Fruit fly (Drosophila melanogaster) whole organism, embryonic: ENCODE results near the gene HDAC6.

Source experiments
- CG1024 ChIP-seq: fragments of 200-800 bp; sonication (Bioruptor generic); IDR thresholded peaks from 2 replicates; pipeline ENCODE4 v1.3.6; 2022; ENCODE audit warnings: missing biosample characterization, missing genetic modification characterization
- CG11085 ChIP-seq: fragments of 200-800 bp; sonication (Bioruptor generic); IDR thresholded peaks from 2 replicates; pipeline ENCODE4 v1.3.6; 2022; ENCODE audit warnings: missing biosample characterization, missing genetic modification characterization
- CG11504 ChIP-seq: fragments of 200-800 bp; sonication (Bioruptor generic); optimal IDR thresholded peaks from 3 replicates; lab custom pipeline; 2019; ENCODE audit warnings: missing biosample characterization, mild to moderate bottlenecking, missing genetic modification characterization, moderate library complexity
- CG11695 ChIP-seq: fragments of 200-800 bp; sonication (Bioruptor generic); IDR thresholded peaks from 3 replicates; pipeline ENCODE4 v1.3.6; 2022; ENCODE audit warnings: missing biosample characterization, missing genetic modification characterization
- CG12155 ChIP-seq: fragments of 200-800 bp; sonication (Bioruptor generic); optimal IDR thresholded peaks from 3 replicates; lab custom pipeline; 2016; ENCODE audit warnings: missing biosample characterization, missing genetic modification characterization
- CG12299 ChIP-seq: fragments of 200-800 bp; sonication (Bioruptor generic); optimal IDR thresholded peaks from 2 replicates; lab custom pipeline; 2018; ENCODE audit warnings: missing biosample characterization, mild to moderate bottlenecking, missing genetic modification characterization
- CG13287 ChIP-seq: fragments of 200-800 bp; sonication (Bioruptor generic); IDR thresholded peaks from 2 replicates; pipeline ENCODE4 v1.3.6; 2022; ENCODE audit warnings: missing biosample characterization, missing genetic modification characterization; ENCODE audit not compliant: partially characterized antibody
- CG15269 ChIP-seq: fragments of 200-800 bp; sonication (Bioruptor generic); optimal IDR thresholded peaks from 2 replicates; lab custom pipeline; 2018; ENCODE audit warnings: missing biosample characterization, mild to moderate bottlenecking, missing genetic modification characterization, moderate library complexity
- CG15479 ChIP-seq: fragments of 200-800 bp; sonication (Bioruptor generic); optimal IDR thresholded peaks from 3 replicates; lab custom pipeline; 2019; ENCODE audit warnings: missing biosample characterization, mild to moderate bottlenecking, missing genetic modification characterization, moderate library complexity
- CG16863 ChIP-seq: fragments of 200-800 bp; sonication (Bioruptor generic); optimal IDR thresholded peaks from 3 replicates; lab custom pipeline; 2016; ENCODE audit warnings: missing biosample characterization, missing genetic modification characterization
- CG2120 ChIP-seq: fragments of 200-800 bp; sonication (Bioruptor generic); optimal IDR thresholded peaks from 3 replicates; lab custom pipeline; 2016; ENCODE audit warnings: missing biosample characterization, missing genetic modification characterization
- CG30020 ChIP-seq: fragments of 200-800 bp; optimal IDR thresholded peaks from 2 replicates; lab custom pipeline; 2019; ENCODE audit warnings: missing biosample characterization, mild to moderate bottlenecking, missing genetic modification characterization, moderate library complexity
- CG31441 ChIP-seq: fragments of 200-800 bp; sonication (Bioruptor generic); IDR thresholded peaks from 2 replicates; pipeline ENCODE4 v1.3.6; 2022; ENCODE audit warnings: missing biosample characterization, missing genetic modification characterization
- CG32532 ChIP-seq: fragments of 200-800 bp; sonication (Bioruptor generic); IDR thresholded peaks from 2 replicates; pipeline ENCODE4 v1.3.6; 2022; ENCODE audit warnings: missing biosample characterization, missing genetic modification characterization
- CG34376 ChIP-seq: fragments of 200-800 bp; sonication (Bioruptor generic); optimal IDR thresholded peaks from 2 replicates; lab custom pipeline; 2018; ENCODE audit warnings: missing biosample characterization, mild to moderate bottlenecking, missing genetic modification characterization
- CG4328 ChIP-seq: fragments of 200-800 bp; sonication (Bioruptor generic); optimal IDR thresholded peaks from 3 replicates; lab custom pipeline; 2017; ENCODE audit warnings: missing biosample characterization, missing genetic modification reagents, missing genetic modification characterization
- CG4424 ChIP-seq: fragments of 200-800 bp; sonication (Bioruptor generic); optimal IDR thresholded peaks from 3 replicates; lab custom pipeline; 2016; ENCODE audit warnings: missing biosample characterization, missing genetic modification characterization
- CG5180 ChIP-seq: fragments of 200-800 bp; sonication (Bioruptor generic); optimal IDR thresholded peaks from 3 replicates; lab custom pipeline; 2017; ENCODE audit warnings: missing biosample characterization, missing genetic modification characterization, mild to moderate bottlenecking, moderate library complexity, missing genetic modification reagents
- CG5953 ChIP-seq: fragments of 200-800 bp; sonication (Bioruptor generic); IDR thresholded peaks from 2 replicates; pipeline ENCODE4 v1.3.6; 2022; ENCODE audit warnings: missing biosample characterization, missing genetic modification characterization
- CG7357 ChIP-seq: fragments of 200-800 bp; sonication (Bioruptor generic); IDR thresholded peaks from 3 replicates; pipeline ENCODE4 v1.3.6; 2022; ENCODE audit warnings: missing biosample characterization, missing genetic modification characterization
- CG7372 ChIP-seq: fragments of 200-800 bp; sonication (Bioruptor generic); IDR thresholded peaks from 2 replicates; pipeline ENCODE4 v1.3.6; 2022; ENCODE audit warnings: missing biosample characterization, missing genetic modification characterization
- CG7987 ChIP-seq: fragments of 200-800 bp; sonication (Bioruptor generic); optimal IDR thresholded peaks from 2 replicates; lab custom pipeline; 2018; ENCODE audit warnings: missing biosample characterization, mild to moderate bottlenecking, missing genetic modification characterization, moderate library complexity
- Fer2 ChIP-seq: fragments of 200-800 bp; sonication (Bioruptor generic); optimal IDR thresholded peaks from 2 replicates; lab custom pipeline; 2018; ENCODE audit warnings: missing biosample characterization, mild to moderate bottlenecking, missing genetic modification characterization, moderate library complexity
- Hmx ChIP-seq: fragments of 200-800 bp; sonication (Bioruptor generic); optimal IDR thresholded peaks from 2 replicates; lab custom pipeline; 2016; ENCODE audit warnings: missing biosample characterization, missing genetic modification characterization
- MBD-R2 ChIP-seq: fragments of 200-800 bp; sonication (Bioruptor generic); IDR thresholded peaks from 2 replicates; pipeline ENCODE4 v1.3.6; 2022; ENCODE audit warnings: missing biosample characterization, missing genetic modification characterization
- Meics ChIP-seq: fragments of 200-800 bp; sonication (Bioruptor generic); optimal IDR thresholded peaks from 2 replicates; lab custom pipeline; 2017; ENCODE audit warnings: missing biosample characterization, mild to moderate bottlenecking, missing genetic modification characterization
- Optix ChIP-seq: fragments of 200-800 bp; sonication (Bioruptor generic); IDR thresholded peaks from 3 replicates; pipeline ENCODE4 v1.3.6; 2022; ENCODE audit warnings: missing biosample characterization, missing genetic modification characterization
- PHDP ChIP-seq: fragments of 200-800 bp; sonication (Bioruptor generic); optimal IDR thresholded peaks from 3 replicates; lab custom pipeline; 2018; ENCODE audit warnings: missing biosample characterization, mild to moderate bottlenecking, missing genetic modification characterization, moderate library complexity
- Ptx1 ChIP-seq: fragments of 200-800 bp; sonication (Bioruptor generic); IDR thresholded peaks from 2 replicates; pipeline ENCODE4 v1.3.6; 2022; ENCODE audit warnings: missing biosample characterization, missing genetic modification characterization
- Ravus ChIP-seq: fragments of 200-800 bp; sonication (Bioruptor generic); IDR thresholded peaks from 2 replicates; pipeline ENCODE4 v1.3.6; 2022; ENCODE audit warnings: missing biosample characterization, missing genetic modification characterization
- Scr ChIP-seq: fragments of 200-800 bp; sonication (Bioruptor generic); IDR thresholded peaks from 2 replicates; pipeline ENCODE4 v1.3.6; 2022; ENCODE audit warnings: missing biosample characterization, missing genetic modification characterization; ENCODE audit not compliant: partially characterized antibody
- Sin3A ChIP-seq: fragments of >200 bp; optimal IDR thresholded peaks from 2 replicates; lab custom pipeline; 2018
- Taf1 ChIP-seq: fragments of 200-800 bp; sonication (Bioruptor generic); IDR thresholded peaks from 2 replicates; pipeline ENCODE4 v1.3.6; 2022; ENCODE audit warnings: missing biosample characterization, missing genetic modification characterization
- Xrp1 ChIP-seq: fragments of 200-800 bp; sonication (Bioruptor generic); IDR thresholded peaks from 2 replicates; pipeline ENCODE4 v1.3.6; 2022; ENCODE audit warnings: missing biosample characterization, missing genetic modification characterization
- ab ChIP-seq: fragments of 200-800 bp; sonication (Bioruptor generic); optimal IDR thresholded peaks from 2 replicates; lab custom pipeline; 2016; ENCODE audit warnings: missing biosample characterization, missing genetic modification characterization
- cas ChIP-seq: fragments of 200-800 bp; sonication (Bioruptor generic); IDR thresholded peaks from 2 replicates; pipeline ENCODE4 v1.3.6; 2022; ENCODE audit warnings: missing biosample characterization, missing genetic modification characterization
- caup ChIP-seq: fragments of 200-800 bp; sonication (Bioruptor generic); optimal IDR thresholded peaks from 3 replicates; lab custom pipeline; 2017; ENCODE audit warnings: missing biosample characterization, mild to moderate bottlenecking, missing genetic modification characterization, moderate library complexity; ENCODE audit not compliant: severe bottlenecking
- disco-r ChIP-seq: fragments of 200-800 bp; sonication (Bioruptor generic); optimal IDR thresholded peaks from 2 replicates; lab custom pipeline; 2016; ENCODE audit warnings: missing biosample characterization, missing genetic modification characterization
- dpn ChIP-seq, 2 experiments: fragments of 200-800 bp; sonication (Bioruptor generic); optimal IDR thresholded peaks; 3 replicates each; lab custom pipeline; 2016; ENCODE audit warnings: missing biosample characterization in 2 of 2, missing genetic modification characterization in 2 of 2
- dysf ChIP-seq: fragments of 200-800 bp; sonication (Bioruptor generic); IDR thresholded peaks from 3 replicates; pipeline ENCODE4 v1.3.6; 2022; ENCODE audit warnings: missing biosample characterization, missing genetic modification characterization
- ems ChIP-seq: fragments of 200-800 bp; sonication (Bioruptor generic); optimal IDR thresholded peaks from 3 replicates; lab custom pipeline; 2016; ENCODE audit warnings: missing biosample characterization, missing genetic modification characterization
- fd102C ChIP-seq: fragments of 200-800 bp; sonication (Bioruptor generic); optimal IDR thresholded peaks from 2 replicates; lab custom pipeline; 2018; ENCODE audit warnings: missing biosample characterization, mild to moderate bottlenecking, missing genetic modification characterization, moderate library complexity
- h ChIP-seq: fragments of >200 bp; optimal IDR thresholded peaks from 2 replicates; lab custom pipeline; 2017
- ind ChIP-seq: fragments of 200-800 bp; sonication (Bioruptor generic); optimal IDR thresholded peaks from 3 replicates; lab custom pipeline; 2016; ENCODE audit warnings: missing biosample characterization, missing genetic modification characterization
- lilli ChIP-seq: fragments of 200-800 bp; sonication (Bioruptor generic); optimal IDR thresholded peaks from 3 replicates; lab custom pipeline; 2016; ENCODE audit warnings: missing biosample characterization, missing genetic modification characterization
- lmd ChIP-seq: fragments of 200-800 bp; sonication (Bioruptor generic); IDR thresholded peaks from 2 replicates; pipeline ENCODE4 v1.3.6; 2022; ENCODE audit warnings: missing biosample characterization, missing genetic modification characterization
- oc ChIP-seq: fragments of 200-800 bp; sonication (Bioruptor generic); optimal IDR thresholded peaks from 2 replicates; lab custom pipeline; 2018; ENCODE audit warnings: missing biosample characterization, mild to moderate bottlenecking, missing genetic modification characterization, moderate library complexity
- pnt ChIP-seq: fragments of 200-800 bp; sonication (Bioruptor generic); optimal IDR thresholded peaks from 3 replicates; lab custom pipeline; 2016; ENCODE audit warnings: missing biosample characterization, missing genetic modification characterization
- scrt ChIP-seq: fragments of 200-800 bp; sonication (Bioruptor generic); optimal IDR thresholded peaks from 2 replicates; lab custom pipeline; 2018; ENCODE audit warnings: missing biosample characterization, mild to moderate bottlenecking, missing genetic modification characterization, moderate library complexity
- slbo ChIP-seq: fragments of 200-800 bp; sonication (Bioruptor generic); IDR thresholded peaks from 2 replicates; pipeline ENCODE4 v1.3.6; 2022; ENCODE audit warnings: missing biosample characterization, missing genetic modification characterization
- so ChIP-seq: fragments of 200-800 bp; sonication (Bioruptor generic); IDR thresholded peaks from 3 replicates; pipeline ENCODE4 v1.3.6; 2022; ENCODE audit warnings: missing biosample characterization, missing genetic modification characterization
- tgo ChIP-seq: fragments of 200-800 bp; sonication (Bioruptor generic); IDR thresholded peaks from 3 replicates; pipeline ENCODE4 v1.3.6; 2022; ENCODE audit warnings: missing biosample characterization, missing genetic modification characterization
- vfl ChIP-seq: fragments of 200-800 bp; sonication (Bioruptor generic); optimal IDR thresholded peaks from 2 replicates; lab custom pipeline; 2016; ENCODE audit warnings: missing biosample characterization, missing genetic modification characterization

The HDAC6 gene

DNA sequence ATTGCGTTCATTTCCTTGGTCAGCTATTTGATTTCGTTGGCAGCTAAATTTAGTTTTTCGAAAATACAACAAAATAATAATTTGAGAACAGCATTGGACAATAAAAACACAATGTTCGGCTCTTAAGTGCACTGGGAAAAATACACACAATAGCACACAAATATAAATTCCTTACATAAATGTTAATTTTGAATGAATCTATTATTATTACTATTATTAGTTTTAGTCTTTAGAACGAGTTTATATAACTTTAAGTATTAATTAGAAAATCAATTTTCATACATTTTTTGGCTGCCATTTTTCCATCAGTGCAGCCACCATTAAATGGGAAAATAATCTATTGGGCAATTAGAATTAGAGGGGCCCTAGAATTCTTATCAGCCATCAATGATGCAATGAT is 23.2 kb upstream of the HDAC6 start (continued):
- no peak for TF ChIP-seq CG5180 (GFP tag; lab: Kevin White, UChicago)
- TF ChIP-seq lilli (GFP tag; lab: Kevin White, UChicago) = no peak
- no peak for TF ChIP-seq CG34376 (GFP tag; lab: Kevin White, UChicago)
- no peak for TF ChIP-seq Hmx
- peak; percentile 48 for TF ChIP-seq CG15269
- TF ChIP-seq vfl (GFP tag; lab: Kevin White, UChicago) = no peak
- TF ChIP-seq pnt (GFP tag; lab: Kevin White, UChicago) = no peak
- TF ChIP-seq CG11695 = peak; percentile 46; the same call in 1 of the 3 replicates
- peak; percentile 9; the same call in 1 of the 2 replicates for TF ChIP-seq lmd (GFP tag; lab: Robert Waterston, UW)
- no peak for TF ChIP-seq CG13287
- no peak for TF ChIP-seq CG16863
- TF ChIP-seq CG32532 (GFP tag; lab: Robert Waterston, UW) = no peak
- no peak for TF ChIP-seq so (GFP tag; lab: Robert Waterston, UW)
- TF ChIP-seq CG5953 (GFP tag; lab: Robert Waterston, UW) = no peak
- TF ChIP-seq CG1024 (GFP tag; lab: Robert Waterston, UW) = no peak
- TF ChIP-seq CG4424 (GFP tag; lab: Kevin White, UChicago) = no peak
- no peak for TF ChIP-seq CG12299 (tag; lab: Kevin White, UChicago)
- TF ChIP-seq CG15479 = no peak
- TF ChIP-seq PHDP (tag; lab: Kevin White, UChicago) = peak; percentile 31
- TF ChIP-seq CG2120 (GFP tag; lab: Kevin White, UChicago) = no peak
- TF ChIP-seq Optix (GFP tag; lab: Robert Waterston, UW) = no peak
- no peak for TF ChIP-seq oc (tag; lab: Kevin White, UChicago)
- TF ChIP-seq CG4328 (GFP tag; lab: Kevin White, UChicago) = no peak
- TF ChIP-seq slbo (GFP tag; lab: Robert Waterston, UW) = peak; percentile 12; the same call in 1 of the 2 replicates
- no peak for TF ChIP-seq cas
- peak in 1 of 2 experiments; percentile 6 for TF ChIP-seq dpn (GFP tag; optimal IDR thresholded peaks at IDR 0.05; lab: Kevin White, UChicago)
- TF ChIP-seq MBD-R2 (GFP tag; lab: Robert Waterston, UW) = no peak
- TF ChIP-seq CG11504 (tag; lab: Kevin White, UChicago) = peak; percentile 52
- no peak for TF ChIP-seq ind
- TF ChIP-seq Sin3A (lab: Kevin White, UChicago) = no peak
- no peak for TF ChIP-seq fd102C (GFP tag; lab: Kevin White, UChicago)
- TF ChIP-seq tgo (GFP tag; lab: Robert Waterston, UW) = peak; percentile 30; the same call in 1 of the 3 replicates
- no peak for TF ChIP-seq scrt
- peak; percentile 16 for TF ChIP-seq Meics
- TF ChIP-seq CG11085 (GFP tag; lab: Robert Waterston, UW) = no peak
- no peak for TF ChIP-seq disco-r (GFP tag; lab: Kevin White, UChicago)
- TF ChIP-seq caup (GFP tag; lab: Kevin White, UChicago) = no peak
- TF ChIP-seq CG7987 = no peak
- no peak for TF ChIP-seq Scr (GFP tag; lab: Robert Waterston, UW)
- no peak for TF ChIP-seq Fer2 (tag; lab: Kevin White, UChicago)
- TF ChIP-seq CG12155 (GFP tag; lab: Kevin White, UChicago) = no peak
- no peak for TF ChIP-seq CG7372
- no peak for TF ChIP-seq CG30020 (tag; lab: Kevin White, UChicago)
- TF ChIP-seq ab (GFP tag; lab: Kevin White, UChicago) = no peak
- TF ChIP-seq dysf (GFP tag; lab: Robert Waterston, UW) = peak; percentile 42; the same call in 2 of the 3 replicates
- TF ChIP-seq Ptx1 (GFP tag; lab: Robert Waterston, UW) = peak; percentile 43; the same call in 1 of the 2 replicates
- no peak for TF ChIP-seq Taf1 (GFP tag; lab: Robert Waterston, UW)
- TF ChIP-seq Xrp1 (GFP tag; lab: Robert Waterston, UW) = peak; percentile 32; the same call in 1 of the 2 replicates
- TF ChIP-seq h = no peak
- TF ChIP-seq CG31441 (GFP tag; lab: Robert Waterston, UW) = peak; percentile 36
- no peak for TF ChIP-seq CG7357
- TF ChIP-seq Ravus = no peak
- TF ChIP-seq ems (GFP tag; lab: Kevin White, UChicago) = no peak
